Worm (Caenorhabditis elegans) whole organism, L3 larva: Measurements from ENCODE around the gene C06A12.19.

Experiments
- R02D3.7 ChIP-seq: fragments of 150-350 bp; optimal IDR thresholded peaks from 2 replicates; lab custom pipeline; 2014; ENCODE audit warnings: missing biosample characterization, missing genetic modification characterization
- ZK546.5 ChIP-seq: sonication (generic microtip); optimal IDR thresholded peaks from 2 replicates; lab custom pipeline; 2017; ENCODE audit warnings: missing biosample characterization, missing genetic modification characterization
- aly-2 ChIP-seq: fragments of 150-350 bp; optimal IDR thresholded peaks from 2 replicates; lab custom pipeline; 2014; ENCODE audit warnings: missing biosample characterization, missing genetic modification characterization
- ama-1 ChIP-seq: fragments of 150-350 bp; optimal IDR thresholded peaks from 2 replicates; lab custom pipeline; 2018
- ceh-28 ChIP-seq: fragments of 150-350 bp; optimal IDR thresholded peaks from 2 replicates; lab custom pipeline; 2014; ENCODE audit warnings: missing biosample characterization, missing genetic modification reagents, missing genetic modification characterization
- ceh-82 ChIP-seq: fragments of 150-350 bp; optimal IDR thresholded peaks from 2 replicates; lab custom pipeline; 2014; ENCODE audit warnings: missing biosample characterization, missing genetic modification characterization
- ceh-9 ChIP-seq: sonication (generic microtip); optimal IDR thresholded peaks from 2 replicates; lab custom pipeline; 2018; ENCODE audit warnings: missing biosample characterization, missing genetic modification characterization
- egl-5 ChIP-seq: fragments of 150-350 bp; optimal IDR thresholded peaks from 2 replicates; lab custom pipeline; 2017; ENCODE audit warnings: missing biosample characterization, missing genetic modification reagents, missing genetic modification characterization, inconsistent platforms
- elt-1 ChIP-seq: fragments of 150-350 bp; optimal IDR thresholded peaks from 2 replicates; lab custom pipeline; 2014; ENCODE audit warnings: missing biosample characterization, missing genetic modification characterization
- elt-2 ChIP-seq: sonication (generic microtip); optimal IDR thresholded peaks from 2 replicates; lab custom pipeline; 2016; ENCODE audit warnings: missing genetic modification reagents, mild to moderate bottlenecking, missing genetic modification characterization, missing compliant biosample characterization
- elt-3 ChIP-seq, 3 experiments: fragments of 150-350 bp in 1 of 3; sonication (generic microtip) in 2 of 3; optimal IDR thresholded peaks; 2 replicates in 2 of 3; 4 replicates in 1 of 3; lab custom pipeline; 2014 to 2017; ENCODE audit warnings: missing biosample characterization in 3 of 3, missing genetic modification characterization in 3 of 3
- fkh-10 ChIP-seq: sonication (generic microtip); optimal IDR thresholded peaks from 2 replicates; lab custom pipeline; 2017; ENCODE audit warnings: missing biosample characterization, missing genetic modification reagents, missing genetic modification characterization
- fkh-2 ChIP-seq: fragments of 150-350 bp; optimal IDR thresholded peaks from 2 replicates; lab custom pipeline; 2014; ENCODE audit warnings: missing biosample characterization, missing genetic modification reagents, missing genetic modification characterization
- hmg-11 ChIP-seq: sonication (generic microtip); optimal IDR thresholded peaks from 2 replicates; lab custom pipeline; 2016; ENCODE audit warnings: missing genetic modification characterization, missing compliant biosample characterization
- jun-1 ChIP-seq: fragments of 150-350 bp; optimal IDR thresholded peaks from 2 replicates; lab custom pipeline; 2014; ENCODE audit warnings: missing biosample characterization, missing genetic modification reagents, missing genetic modification characterization
- lin-15B ChIP-seq: fragments of 150-350 bp; optimal IDR thresholded peaks from 2 replicates; lab custom pipeline; 2014; ENCODE audit warnings: missing biosample characterization, missing genetic modification characterization
- lin-39 ChIP-seq: fragments of 150-350 bp; optimal IDR thresholded peaks from 2 replicates; lab custom pipeline; 2018; ENCODE audit warnings: missing biosample characterization, missing genetic modification reagents, missing genetic modification characterization
- lsy-12 ChIP-seq: sonication (generic microtip); optimal IDR thresholded peaks from 2 replicates; lab custom pipeline; 2016; ENCODE audit warnings: mild to moderate bottlenecking, missing genetic modification characterization, missing compliant biosample characterization
- mml-1 ChIP-seq: fragments of 150-350 bp; sonication (generic microtip); optimal IDR thresholded peaks from 3 replicates; lab custom pipeline; 2014; ENCODE audit warnings: missing biosample characterization, missing genetic modification characterization
- nfya-1 ChIP-seq: sonication (generic microtip); optimal IDR thresholded peaks from 2 replicates; lab custom pipeline; 2017; ENCODE audit warnings: missing genetic modification characterization, mild to moderate bottlenecking, missing compliant biosample characterization, antibody characterized with exemption, moderate library complexity; ENCODE audit not compliant: insufficient read depth
- nhr-11 ChIP-seq: fragments of 150-350 bp; optimal IDR thresholded peaks from 2 replicates; lab custom pipeline; 2014; ENCODE audit warnings: missing biosample characterization, missing genetic modification characterization
- nhr-12 ChIP-seq: fragments of 150-350 bp; optimal IDR thresholded peaks from 2 replicates; lab custom pipeline; 2014; ENCODE audit warnings: missing biosample characterization, missing genetic modification characterization
- nhr-23 ChIP-seq: fragments of 150-350 bp; optimal IDR thresholded peaks from 2 replicates; lab custom pipeline; 2014; ENCODE audit warnings: missing biosample characterization, missing genetic modification reagents, missing genetic modification characterization
- nhr-237 ChIP-seq: fragments of 150-350 bp; optimal IDR thresholded peaks from 2 replicates; lab custom pipeline; 2014; ENCODE audit warnings: missing biosample characterization, missing genetic modification characterization
- nhr-25 ChIP-seq: sonication (generic microtip); optimal IDR thresholded peaks from 2 replicates; lab custom pipeline; 2017; ENCODE audit warnings: missing biosample characterization, missing genetic modification characterization
- nhr-28 ChIP-seq: fragments of 150-350 bp; optimal IDR thresholded peaks from 2 replicates; lab custom pipeline; 2014; ENCODE audit warnings: missing biosample characterization, missing genetic modification characterization
- nhr-43 ChIP-seq: sonication (generic microtip); optimal IDR thresholded peaks from 2 replicates; lab custom pipeline; 2016; ENCODE audit warnings: mild to moderate bottlenecking, missing genetic modification characterization, missing compliant biosample characterization; ENCODE audit not compliant: poor library complexity, severe bottlenecking
- nhr-76 ChIP-seq: fragments of 150-350 bp; sonication (generic microtip); optimal IDR thresholded peaks from 5 replicates; lab custom pipeline; 2014; ENCODE audit warnings: missing biosample characterization, missing genetic modification characterization
- nhr-77 ChIP-seq: fragments of 150-350 bp; optimal IDR thresholded peaks from 2 replicates; lab custom pipeline; 2014; ENCODE audit warnings: missing biosample characterization, missing genetic modification characterization
- pha-4 ChIP-seq: fragments of 150-350 bp; optimal IDR thresholded peaks from 2 replicates; lab custom pipeline; 2014; ENCODE audit warnings: missing biosample characterization, missing genetic modification reagents, missing genetic modification characterization
- pqm-1 ChIP-seq: fragments of 150-350 bp; optimal IDR thresholded peaks from 2 replicates; lab custom pipeline; 2017; ENCODE audit warnings: missing biosample characterization, missing genetic modification characterization, inconsistent platforms
- sea-2 ChIP-seq: fragments of 150-350 bp; sonication (generic microtip); optimal IDR thresholded peaks from 4 replicates; lab custom pipeline; 2014; ENCODE audit warnings: missing biosample characterization, missing genetic modification reagents, missing genetic modification characterization
- skn-1 ChIP-seq: fragments of 150-350 bp; optimal IDR thresholded peaks from 2 replicates; lab custom pipeline; 2014; ENCODE audit warnings: missing biosample characterization, missing genetic modification characterization
- snpc-4 ChIP-seq: fragments of 150-350 bp; optimal IDR thresholded peaks from 2 replicates; lab custom pipeline; 2014; ENCODE audit warnings: missing biosample characterization, missing genetic modification characterization
- unc-39 ChIP-seq: sonication (generic microtip); optimal IDR thresholded peaks from 4 replicates; lab custom pipeline; 2017; ENCODE audit warnings: missing biosample characterization, missing genetic modification characterization
- ztf-11 ChIP-seq: fragments of 150-350 bp; optimal IDR thresholded peaks from 2 replicates; lab custom pipeline; 2014; ENCODE audit warnings: missing biosample characterization, missing genetic modification characterization

The C06A12.19 gene

ce11 chrIV:17450443-17450842 is 10.5 kb upstream of the C06A12.19 start, which contains the start of gene F11E6.8:
Gene F11E6.8, minus strand, starts transcription at chrIV:17450543.
- TF ChIP-seq elt-2 (tag; lab: Kevin White, UChicago) (no peak), nhr-23 (tag; lab: Kevin White, UChicago) (no peak), R02D3.7 (tag; lab: Kevin White, UChicago) (no peak), lin-15B (tag; lab: Kevin White, UChicago) (no peak), fkh-2 (no peak), snpc-4 (no peak), pha-4 (tag; lab: Kevin White, UChicago) (no peak), nhr-25 (no peak), hmg-11 (no peak), ama-1 (lab: Kevin White, UChicago) (no peak), egl-5 (tag; lab: Kevin White, UChicago) (no peak), fkh-10 (GFP tag; lab: Kevin White, UChicago) (no peak), sea-2 (GFP tag; lab: Kevin White, UChicago) (no peak), lin-39 (no peak), nhr-77 (tag; lab: Kevin White, UChicago) (no peak)

- TF ChIP-seq pha-4 (tag; lab: Kevin White, UChicago) (peak; percentile 66), nhr-237 (tag; lab: Kevin White, UChicago) (no peak), nhr-25 (no peak), nhr-76 (tag; lab: Kevin White, UChicago) (no peak), elt-2 (tag; lab: Kevin White, UChicago) (no peak), elt-1 (tag; lab: Kevin White, UChicago) (no peak), nhr-77 (tag; lab: Kevin White, UChicago) (no peak), nhr-12 (tag; lab: Kevin White, UChicago) (no peak)
These were observed 8.4 kb upstream of the C06A12.19 start for ce11 chrIV:17448319-17448718.

ce11 chrIV:17442503-17442902 is 2.6 kb upstream of the C06A12.19 start, which contains the start of gene F11E6.11:
Gene F11E6.11, plus strand, starts transcription at chrIV:17442827.
- TF ChIP-seq pqm-1 (peak; percentile 6), egl-5 (tag; lab: Kevin White, UChicago) (no peak), elt-2 (tag; lab: Kevin White, UChicago) (no peak), nhr-25 (peak; percentile 51), nhr-43 (tag; lab: Kevin White, UChicago) (peak; percentile 36), nhr-23 (tag; lab: Kevin White, UChicago) (peak; percentile 15), nhr-11 (tag; lab: Kevin White, UChicago) (no peak)

- peak; percentile 6 for TF ChIP-seq nhr-43 (tag; lab: Kevin White, UChicago)
- TF ChIP-seq elt-1 (tag; lab: Kevin White, UChicago) = no peak
- TF ChIP-seq mml-1 = no peak
- no peak for TF ChIP-seq elt-3 (tag; optimal IDR thresholded peaks at IDR 0.05; lab: Kevin White, UChicago)
- no peak for TF ChIP-seq nfya-1 (tag; lab: Kevin White, UChicago)
- TF ChIP-seq pqm-1 = no peak
- no peak for TF ChIP-seq snpc-4
- TF ChIP-seq ZK546.5 = no peak
- peak; percentile 25 for TF ChIP-seq elt-2 (tag; lab: Kevin White, UChicago)
- no peak for TF ChIP-seq nhr-28 (tag; lab: Kevin White, UChicago)
- no peak for TF ChIP-seq unc-39 (tag; lab: Kevin White, UChicago)
- TF ChIP-seq aly-2 (tag; lab: Kevin White, UChicago) = no peak
- no peak for TF ChIP-seq ceh-82 (tag; lab: Kevin White, UChicago)
- peak; percentile 39 for TF ChIP-seq nhr-25
- TF ChIP-seq nhr-77 (tag; lab: Kevin White, UChicago) = no peak
These were observed 1.4 kb upstream of the C06A12.19 start for ce11 chrIV:17441260-17441659.

- no peak for TF ChIP-seq ztf-11
- TF ChIP-seq fkh-2 = no peak
- TF ChIP-seq ceh-28 = no peak
- no peak for TF ChIP-seq nhr-12 (tag; lab: Kevin White, UChicago)
- no peak for TF ChIP-seq nfya-1 (tag; lab: Kevin White, UChicago)
- no peak for TF ChIP-seq elt-1 (tag; lab: Kevin White, UChicago)
- no peak for TF ChIP-seq nhr-28 (tag; lab: Kevin White, UChicago)
- TF ChIP-seq aly-2 (tag; lab: Kevin White, UChicago) = no peak
- no peak for TF ChIP-seq hmg-11
- TF ChIP-seq skn-1 (tag; lab: Kevin White, UChicago) = no peak
- peak; percentile 71 for TF ChIP-seq elt-2 (tag; lab: Kevin White, UChicago)
- TF ChIP-seq nhr-43 (tag; lab: Kevin White, UChicago) = no peak
- no peak for TF ChIP-seq ZK546.5
- peak; percentile 78 for TF ChIP-seq pqm-1
- TF ChIP-seq unc-39 (tag; lab: Kevin White, UChicago) = no peak
- TF ChIP-seq mml-1 = no peak
- peak; percentile 48 for TF ChIP-seq pha-4 (tag; lab: Kevin White, UChicago)
- no peak for TF ChIP-seq ceh-9
- no peak for TF ChIP-seq snpc-4
- no peak for TF ChIP-seq jun-1 (tag; lab: Kevin White, UChicago)
- TF ChIP-seq lin-15B (tag; lab: Kevin White, UChicago) = no peak
- TF ChIP-seq lsy-12 = no peak
- no peak for TF ChIP-seq nhr-23 (tag; lab: Kevin White, UChicago)
These were observed 516 bp upstream of the C06A12.19 start, which contains the start of gene F08A7.1 for ce11 chrIV:17440417-17440816. Gene F08A7.1, plus strand, starts transcription at chrIV:17440607.
